Worm (Caenorhabditis elegans): ENCODE measurements around the gene srw-35.

Gene srw-35

DNA sequence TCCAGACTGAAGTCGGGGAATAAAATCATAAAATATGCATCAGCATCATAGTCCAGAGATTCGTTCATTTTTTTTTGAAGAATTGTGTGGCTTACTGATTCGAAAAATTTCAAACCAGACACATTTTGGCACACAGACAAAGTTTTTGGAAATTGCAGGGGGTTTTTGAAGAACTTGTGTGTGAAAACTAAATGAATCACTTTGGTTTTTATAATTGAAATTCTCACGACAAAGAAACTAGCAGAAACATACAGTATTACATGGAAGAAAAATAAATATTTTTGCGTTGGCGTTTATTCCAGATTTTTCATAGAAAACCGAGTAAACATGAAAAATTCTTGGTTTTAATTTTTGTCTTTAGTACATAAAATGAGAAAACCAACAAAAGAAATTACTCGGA, 49.9 kb downstream of the srw-35 start, which contains the start of gene srw-34:
TSS of gene srw-34 (minus strand) at position 101 of the 400 bp plus-strand sequence.
- TF ChIP-seq pha-4 (tag; optimal IDR thresholded peaks at IDR 0.05): no peak
- no peak for TF ChIP-seq R02D3.7 (tag; optimal IDR thresholded peaks at IDR 0.05)
- TF ChIP-seq nhr-12 (tag; optimal IDR thresholded peaks at IDR 0.05): no peak

Measured in whole organism, L3 larva.